Worm (Caenorhabditis elegans) whole organism, L4/young adult: ENCODE results near the gene C15B12.9.

Experiments
- W03F9.2 ChIP-seq: fragments of 150-350 bp; optimal IDR thresholded peaks from 2 replicates; lab custom pipeline; 2014; ENCODE audit warnings: missing biosample characterization, missing genetic modification characterization
- dao-5 ChIP-seq: sonication (generic microtip); optimal IDR thresholded peaks from 2 replicates; lab custom pipeline; 2016; ENCODE audit warnings: missing genotype, missing genetic modification characterization, moderate library complexity, missing compliant biosample characterization
- him-1 ChIP-seq: sonication (generic microtip); optimal IDR thresholded peaks from 2 replicates; lab custom pipeline; 2016; ENCODE audit warnings: missing genotype, missing genetic modification reagents, missing genetic modification characterization, missing compliant biosample characterization

Gene C15B12.9

ce11 chrX:6499736-6500135 lies 31.1 kb downstream of the C15B12.9 start, which contains the start of gene actl-1:
actl-1 (minus strand) TSS chrX:6499836.
- TF ChIP-seq W03F9.2 (tag; lab: Kevin White, UChicago) (no peak), dao-5 (tag; lab: Kevin White, UChicago) (no peak), him-1 (tag; lab: Kevin White, UChicago) (no peak)

- TF ChIP-seq him-1 (tag; lab: Kevin White, UChicago): no peak
- TF ChIP-seq dao-5 (tag; lab: Kevin White, UChicago): no peak
- no peak for TF ChIP-seq W03F9.2 (tag; lab: Kevin White, UChicago)
Observed at ce11 chrX:6503148-6503547, 34.5 kb downstream of the C15B12.9 start.

- no peak for TF ChIP-seq him-1 (tag; lab: Kevin White, UChicago)
- TF ChIP-seq dao-5 (tag; lab: Kevin White, UChicago): no peak
- no peak for TF ChIP-seq W03F9.2 (tag; lab: Kevin White, UChicago)
Observed at ce11 chrX:6505008-6505407, 36.4 kb downstream of the C15B12.9 start, which contains the start of gene cdf-1. cdf-1 (minus strand) TSS chrX:6505143.

- TF ChIP-seq dao-5 (tag; lab: Kevin White, UChicago) (no peak), him-1 (tag; lab: Kevin White, UChicago) (no peak), W03F9.2 (tag; lab: Kevin White, UChicago) (no peak)
Observed at ce11 chrX:6505662-6506061, 37.1 kb downstream of the C15B12.9 start, which contains the start of gene glr-8. glr-8 (plus strand) TSS chrX:6505980.

ce11 chrX:6507734-6508133 lies 39.1 kb downstream of the C15B12.9 start:
- TF ChIP-seq him-1 (tag; lab: Kevin White, UChicago): no peak
- no peak for TF ChIP-seq dao-5 (tag; lab: Kevin White, UChicago)
- TF ChIP-seq W03F9.2 (tag; lab: Kevin White, UChicago): no peak

ce11 chrX:6509813-6510212 lies 41.2 kb downstream of the C15B12.9 start:
- TF ChIP-seq him-1 (tag; lab: Kevin White, UChicago) (no peak), dao-5 (tag; lab: Kevin White, UChicago) (no peak), W03F9.2 (tag; lab: Kevin White, UChicago) (no peak)

ce11 chrX:6510627-6511026 lies 42.0 kb downstream of the C15B12.9 start, which contains the start of gene ttr-36:
ttr-36 (plus strand) TSS chrX:6510927.
- TF ChIP-seq him-1 (tag; lab: Kevin White, UChicago) (no peak), dao-5 (tag; lab: Kevin White, UChicago) (no peak), W03F9.2 (tag; lab: Kevin White, UChicago) (no peak)

ce11 chrX:6511985-6512384 lies 43.4 kb downstream of the C15B12.9 start, which contains the start of gene ttr-35:
ttr-35 (plus strand) TSS chrX:6512285.
- TF ChIP-seq W03F9.2 (tag; lab: Kevin White, UChicago): no peak

ce11 chrX:6514466-6514865 lies 45.9 kb downstream of the C15B12.9 start:
- TF ChIP-seq him-1 (tag; lab: Kevin White, UChicago) (no peak), W03F9.2 (tag; lab: Kevin White, UChicago) (no peak), dao-5 (tag; lab: Kevin White, UChicago) (no peak)

ce11 chrX:6515267-6515666 lies 46.7 kb downstream of the C15B12.9 start:
- TF ChIP-seq him-1 (tag; lab: Kevin White, UChicago) (no peak), dao-5 (tag; lab: Kevin White, UChicago) (no peak), W03F9.2 (tag; lab: Kevin White, UChicago) (no peak)

- TF ChIP-seq him-1 (tag; lab: Kevin White, UChicago) (no peak), W03F9.2 (tag; lab: Kevin White, UChicago) (no peak), dao-5 (tag; lab: Kevin White, UChicago) (no peak)
Observed at ce11 chrX:6517025-6517770, 48.6 kb downstream of the C15B12.9 start.

- TF ChIP-seq W03F9.2 (tag; lab: Kevin White, UChicago) (no peak), dao-5 (tag; lab: Kevin White, UChicago) (no peak), him-1 (tag; lab: Kevin White, UChicago) (no peak)
Observed at ce11 chrX:6518537-6518936, 49.9 kb downstream of the C15B12.9 start, which contains the start of gene ets-4. ets-4 (plus strand) TSS chrX:6518883.

ce11 chrX:6519473-6519872 lies 50.9 kb downstream of the C15B12.9 start:
- no peak for TF ChIP-seq dao-5 (tag; lab: Kevin White, UChicago)
- no peak for TF ChIP-seq him-1 (tag; lab: Kevin White, UChicago)
- no peak for TF ChIP-seq W03F9.2 (tag; lab: Kevin White, UChicago)
